Fruit fly (Drosophila melanogaster) whole organism, embryonic: ENCODE data around the gene CG2182.

Experiments
- Adf1 ChIP-seq: fragments of 200-800 bp; sonication (Bioruptor generic); IDR thresholded peaks from 2 replicates; pipeline ENCODE4 v1.3.6; 2022; ENCODE audit warnings: missing biosample characterization, missing genetic modification characterization
- Atf6 ChIP-seq: fragments of 200-800 bp; sonication (Bioruptor generic); IDR thresholded peaks from 2 replicates; pipeline ENCODE4 v1.3.6; 2022; ENCODE audit warnings: missing biosample characterization, missing genetic modification characterization
- CG10431 ChIP-seq: fragments of 200-800 bp; sonication (Bioruptor generic); optimal IDR thresholded peaks from 3 replicates; lab custom pipeline; 2018; ENCODE audit warnings: missing biosample characterization, mild to moderate bottlenecking, missing genetic modification characterization
- CG10565 ChIP-seq: fragments of 200-800 bp; sonication (Bioruptor generic); optimal IDR thresholded peaks from 3 replicates; lab custom pipeline; 2016; ENCODE audit warnings: missing biosample characterization, mild to moderate bottlenecking, missing genetic modification characterization
- CG12071 ChIP-seq: fragments of 200-800 bp; sonication (Bioruptor generic); optimal IDR thresholded peaks from 3 replicates; lab custom pipeline; 2018; ENCODE audit warnings: missing biosample characterization, mild to moderate bottlenecking, missing genetic modification characterization
- CG12942 ChIP-seq: fragments of 200-800 bp; sonication (Bioruptor generic); optimal IDR thresholded peaks from 3 replicates; lab custom pipeline; 2016; ENCODE audit warnings: missing biosample characterization, missing genetic modification characterization
- CG13296 ChIP-seq: fragments of 200-800 bp; sonication (Bioruptor generic); optimal IDR thresholded peaks from 3 replicates; lab custom pipeline; 2018; ENCODE audit warnings: missing biosample characterization, mild to moderate bottlenecking, missing genetic modification characterization
- CG13624 ChIP-seq: fragments of 200-800 bp; sonication (Bioruptor generic); optimal IDR thresholded peaks from 2 replicates; lab custom pipeline; 2016; ENCODE audit warnings: missing biosample characterization, missing genetic modification characterization
- CG15269 ChIP-seq: fragments of 200-800 bp; sonication (Bioruptor generic); optimal IDR thresholded peaks from 2 replicates; lab custom pipeline; 2018; ENCODE audit warnings: missing biosample characterization, mild to moderate bottlenecking, missing genetic modification characterization, moderate library complexity
- CG15514 ChIP-seq: fragments of 200-800 bp; sonication (Bioruptor generic); optimal IDR thresholded peaks from 3 replicates; lab custom pipeline; 2017; ENCODE audit warnings: missing biosample characterization, missing genetic modification characterization, mild to moderate bottlenecking, moderate library complexity, missing genetic modification reagents
- CG15601 ChIP-seq: fragments of 200-800 bp; sonication (Bioruptor generic); optimal IDR thresholded peaks from 3 replicates; lab custom pipeline; 2019; ENCODE audit warnings: missing biosample characterization, mild to moderate bottlenecking, missing genetic modification characterization, moderate library complexity
- CG16813 ChIP-seq: fragments of 200-800 bp; sonication (Bioruptor generic); IDR thresholded peaks from 3 replicates; pipeline ENCODE4 v1.3.6; 2022; ENCODE audit warnings: missing biosample characterization, missing genetic modification characterization; ENCODE audit not compliant: partially characterized antibody
- CG17186 ChIP-seq: fragments of 200-800 bp; sonication (Bioruptor generic); optimal IDR thresholded peaks from 3 replicates; lab custom pipeline; 2017; ENCODE audit warnings: missing biosample characterization, missing genetic modification reagents, missing genetic modification characterization
- CG17385 ChIP-seq: fragments of 200-800 bp; sonication (Bioruptor generic); optimal IDR thresholded peaks from 3 replicates; lab custom pipeline; 2018; ENCODE audit warnings: missing biosample characterization, mild to moderate bottlenecking, missing genetic modification characterization
- CG2116 ChIP-seq: fragments of 200-800 bp; sonication (Bioruptor generic); optimal IDR thresholded peaks from 3 replicates; lab custom pipeline; 2018; ENCODE audit warnings: missing biosample characterization, mild to moderate bottlenecking, missing genetic modification characterization
- CG3065 ChIP-seq: fragments of 200-800 bp; sonication (Bioruptor generic); optimal IDR thresholded peaks from 2 replicates; lab custom pipeline; 2016; ENCODE audit warnings: missing biosample characterization, missing genetic modification characterization
- CG3407 ChIP-seq: fragments of 200-800 bp; sonication (Bioruptor generic); optimal IDR thresholded peaks from 2 replicates; lab custom pipeline; 2018; ENCODE audit warnings: missing biosample characterization, mild to moderate bottlenecking, missing genetic modification characterization
- CG4360 ChIP-seq: fragments of 200-800 bp; sonication (Bioruptor generic); IDR thresholded peaks from 2 replicates; pipeline ENCODE4 v1.3.6; 2022; ENCODE audit warnings: missing biosample characterization, missing genetic modification characterization
- CG6854 ChIP-seq: fragments of 200-800 bp; sonication (Bioruptor generic); optimal IDR thresholded peaks from 3 replicates; lab custom pipeline; 2017; ENCODE audit warnings: missing biosample characterization, mild to moderate bottlenecking, missing genetic modification characterization
- CG8089 ChIP-seq: fragments of 200-800 bp; sonication (Bioruptor generic); optimal IDR thresholded peaks from 3 replicates; lab custom pipeline; 2016; ENCODE audit warnings: missing biosample characterization, missing genetic modification characterization
- CG9932 ChIP-seq: fragments of 200-800 bp; sonication (Bioruptor generic); IDR thresholded peaks from 2 replicates; pipeline ENCODE4 v1.3.6; 2022; ENCODE audit warnings: missing biosample characterization, missing genetic modification characterization
- CHES-1-like ChIP-seq: fragments of 200-800 bp; sonication (Bioruptor generic); optimal IDR thresholded peaks from 2 replicates; lab custom pipeline; 2016; ENCODE audit warnings: missing biosample characterization, missing genetic modification characterization
- Dip2 ChIP-seq: fragments of 200-800 bp; sonication (Bioruptor generic); IDR thresholded peaks from 2 replicates; pipeline ENCODE4 v1.3.6; 2022; ENCODE audit warnings: missing biosample characterization, missing genetic modification characterization
- Dip3 ChIP-seq: fragments of 200-800 bp; sonication (Bioruptor generic); optimal IDR thresholded peaks from 3 replicates; lab custom pipeline; 2016; ENCODE audit warnings: missing biosample characterization, missing genetic modification characterization
- Dref ChIP-seq: fragments of 200-800 bp; sonication (Bioruptor generic); IDR thresholded peaks from 2 replicates; pipeline ENCODE4 v1.3.6; 2022; ENCODE audit warnings: missing biosample characterization, missing genetic modification characterization
- Ets97D ChIP-seq: fragments of 200-800 bp; sonication (Bioruptor generic); optimal IDR thresholded peaks from 3 replicates; lab custom pipeline; 2016; ENCODE audit warnings: missing biosample characterization, missing genetic modification characterization
- Fer1 ChIP-seq: fragments of 200-800 bp; sonication (Bioruptor generic); optimal IDR thresholded peaks from 2 replicates; lab custom pipeline; 2017; ENCODE audit warnings: missing biosample characterization, mild to moderate bottlenecking, missing genetic modification characterization
- HHEX ChIP-seq: fragments of 200-800 bp; sonication (Bioruptor generic); optimal IDR thresholded peaks from 3 replicates; lab custom pipeline; 2017; ENCODE audit warnings: missing biosample characterization, mild to moderate bottlenecking, missing genetic modification characterization, missing genetic modification reagents
- HLH3B ChIP-seq: fragments of 200-800 bp; sonication (Bioruptor generic); IDR thresholded peaks from 2 replicates; pipeline ENCODE4 v1.3.6; 2022; ENCODE audit warnings: missing biosample characterization, missing genetic modification characterization
- MESR4 ChIP-seq: fragments of 200-800 bp; sonication (Bioruptor generic); optimal IDR thresholded peaks from 2 replicates; lab custom pipeline; 2018; ENCODE audit warnings: missing biosample characterization, mild to moderate bottlenecking, missing genetic modification characterization, moderate library complexity
- Meics ChIP-seq: fragments of 200-800 bp; sonication (Bioruptor generic); optimal IDR thresholded peaks from 2 replicates; lab custom pipeline; 2017; ENCODE audit warnings: missing biosample characterization, mild to moderate bottlenecking, missing genetic modification characterization
- Oli ChIP-seq: fragments of 200-800 bp; sonication (Bioruptor generic); optimal IDR thresholded peaks from 2 replicates; lab custom pipeline; 2018; ENCODE audit warnings: missing biosample characterization, mild to moderate bottlenecking, missing genetic modification characterization, moderate library complexity
- abd-A ChIP-seq: fragments of 200-800 bp; sonication (Bioruptor generic); optimal IDR thresholded peaks from 3 replicates; lab custom pipeline; 2019; ENCODE audit warnings: missing biosample characterization, mild to moderate bottlenecking, missing genetic modification characterization, moderate library complexity
- ara ChIP-seq: fragments of 200-800 bp; sonication (Bioruptor generic); IDR thresholded peaks from 2 replicates; pipeline ENCODE4 v1.3.6; 2022; ENCODE audit warnings: missing biosample characterization, missing genetic modification characterization
- bigmax ChIP-seq: fragments of 200-800 bp; sonication (Bioruptor generic); optimal IDR thresholded peaks from 2 replicates; lab custom pipeline; 2018; ENCODE audit warnings: missing biosample characterization, mild to moderate bottlenecking, missing genetic modification characterization
- caup ChIP-seq: fragments of 200-800 bp; sonication (Bioruptor generic); optimal IDR thresholded peaks from 3 replicates; lab custom pipeline; 2017; ENCODE audit warnings: missing biosample characterization, mild to moderate bottlenecking, missing genetic modification characterization, moderate library complexity; ENCODE audit not compliant: severe bottlenecking
- chinmo ChIP-seq: fragments of 200-800 bp; sonication (Bioruptor generic); IDR thresholded peaks from 4 replicates; pipeline ENCODE4 v1.3.6; 2022; ENCODE audit warnings: missing biosample characterization, missing genetic modification characterization; ENCODE audit not compliant: partially characterized antibody
- da ChIP-seq: fragments of 200-800 bp; sonication (Bioruptor generic); optimal IDR thresholded peaks from 2 replicates; lab custom pipeline; 2016; ENCODE audit warnings: missing biosample characterization, missing genetic modification characterization
- danr ChIP-seq: fragments of 200-800 bp; sonication (Bioruptor generic); IDR thresholded peaks from 2 replicates; pipeline ENCODE4 v1.3.6; 2022; ENCODE audit warnings: missing biosample characterization, missing genetic modification characterization
- lab ChIP-seq: fragments of 200-800 bp; sonication (Bioruptor generic); optimal IDR thresholded peaks from 3 replicates; lab custom pipeline; 2017; ENCODE audit warnings: missing biosample characterization, missing genetic modification characterization, mild to moderate bottlenecking, moderate library complexity, missing genetic modification reagents
- lov ChIP-seq, 2 experiments: fragments of 200-800 bp in 1 of 2; fragments of >200 bp in 1 of 2; sonication (Bioruptor generic) in 1 of 2; IDR thresholded peaks in 1 of 2; optimal IDR thresholded peaks in 1 of 2; 2 replicates in 1 of 2; 3 replicates in 1 of 2; pipeline versions ENCODE4 v1.3.6 to Lab custom; 2017 to 2022; ENCODE audit warnings: missing biosample characterization in 1 of 2, missing genetic modification characterization in 1 of 2
- mld ChIP-seq: fragments of 200-800 bp; sonication (Bioruptor generic); IDR thresholded peaks from 3 replicates; pipeline ENCODE4 v1.3.6; 2022; ENCODE audit warnings: missing biosample characterization, missing genetic modification characterization; ENCODE audit not compliant: partially characterized antibody
- onecut ChIP-seq: fragments of 200-800 bp; sonication (Bioruptor generic); IDR thresholded peaks from 2 replicates; pipeline ENCODE4 v1.3.6; 2022; ENCODE audit warnings: missing biosample characterization, missing genetic modification characterization
- pfk ChIP-seq: fragments of 200-800 bp; sonication (Bioruptor generic); optimal IDR thresholded peaks from 2 replicates; lab custom pipeline; 2018; ENCODE audit warnings: missing biosample characterization, mild to moderate bottlenecking, missing genetic modification characterization, moderate library complexity
- phol ChIP-seq: fragments of 200-800 bp; sonication (Bioruptor generic); optimal IDR thresholded peaks from 3 replicates; lab custom pipeline; 2018; ENCODE audit warnings: missing biosample characterization, mild to moderate bottlenecking, missing genetic modification characterization, moderate library complexity
- sens-2 ChIP-seq: fragments of 200-800 bp; sonication (Bioruptor generic); IDR thresholded peaks from 2 replicates; pipeline ENCODE4 v1.3.6; 2022; ENCODE audit warnings: missing biosample characterization, missing genetic modification characterization
- seq ChIP-seq: fragments of 200-800 bp; sonication (Bioruptor generic); IDR thresholded peaks from 2 replicates; pipeline ENCODE4 v1.3.6; 2022; ENCODE audit warnings: missing biosample characterization, missing genetic modification characterization
- sim ChIP-seq: fragments of 200-800 bp; sonication (Bioruptor generic); IDR thresholded peaks from 2 replicates; pipeline ENCODE4 v1.3.6; 2022; ENCODE audit warnings: missing biosample characterization, missing genetic modification characterization
- sqz ChIP-seq: fragments of 200-800 bp; sonication (Bioruptor generic); optimal IDR thresholded peaks from 3 replicates; lab custom pipeline; 2018; ENCODE audit warnings: missing biosample characterization, mild to moderate bottlenecking, missing genetic modification characterization
- trh ChIP-seq: fragments of 200-800 bp; sonication (Bioruptor generic); optimal IDR thresholded peaks from 2 replicates; lab custom pipeline; 2016; ENCODE audit warnings: missing biosample characterization, missing genetic modification characterization

CG2182 gene

dm6 chr3R:5696384-5696783, 36.7 kb upstream of the CG2182 start (continued):
- TF ChIP-seq CG17385 (GFP tag; lab: Kevin White, UChicago) (peak; percentile 3), chinmo (GFP tag; lab: Robert Waterston, UW) (0 out of 4 replicates have a peak, but pooled peaks have one; percentile 19), CG15601 (no peak), CG4360 (GFP tag; lab: Robert Waterston, UW) (0 out of 2 replicates have a peak, but pooled peaks have one; percentile 20), da (GFP tag; lab: Kevin White, UChicago) (no peak), CG3065 (GFP tag; lab: Kevin White, UChicago) (no peak), pfk (peak; percentile 22), lab (GFP tag; lab: Kevin White, UChicago) (peak; percentile 71), CG13624 (no peak), sim (GFP tag; lab: Robert Waterston, UW) (no peak), abd-A (peak; percentile 61), CG13296 (GFP tag; lab: Kevin White, UChicago) (peak; percentile 60), Oli (no peak), CG2116 (GFP tag; lab: Kevin White, UChicago) (no peak), Dip2 (GFP tag; lab: Robert Waterston, UW) (no peak), HLH3B (GFP tag; lab: Robert Waterston, UW) (no peak), CG12071 (GFP tag; lab: Kevin White, UChicago) (peak; percentile 12), CG9932 (GFP tag; lab: Robert Waterston, UW) (no peak), HHEX (peak; percentile 25), CG12942 (no peak), CG15269 (tag; lab: Kevin White, UChicago) (no peak), phol (tag; lab: Kevin White, UChicago) (peak; percentile 62), Dref (GFP tag; lab: Robert Waterston, UW) (no peak), Fer1 (GFP tag; lab: Kevin White, UChicago) (peak; percentile 75), CG10565 (GFP tag; lab: Kevin White, UChicago) (no peak), CG17186 (GFP tag; lab: Kevin White, UChicago) (no peak), CG3407 (GFP tag; lab: Kevin White, UChicago) (no peak), Atf6 (GFP tag; lab: Robert Waterston, UW) (no peak), Adf1 (GFP tag; lab: Robert Waterston, UW) (no peak), Ets97D (GFP tag; lab: Kevin White, UChicago) (peak; percentile 65), caup (GFP tag; lab: Kevin White, UChicago) (peak; percentile 37), ara (GFP tag; lab: Robert Waterston, UW) (0 out of 2 replicates have a peak, but pooled peaks have one; percentile 43), trh (GFP tag; lab: Kevin White, UChicago) (no peak), seq (GFP tag; lab: Robert Waterston, UW) (no peak), lov (optimal IDR thresholded peaks at IDR 0.05; lab: Kevin White, UChicago) (no peak), lov (GFP tag; IDR thresholded peaks at IDR 0.05; lab: Robert Waterston, UW) (0 out of 3 replicates have a peak, but pooled peaks have one; percentile 41), MESR4 (no peak), CHES-1-like (GFP tag; lab: Kevin White, UChicago) (no peak), CG8089 (GFP tag; lab: Kevin White, UChicago) (no peak), sqz (no peak), onecut (GFP tag; lab: Robert Waterston, UW) (0 out of 2 replicates have a peak, but pooled peaks have one; percentile 12), bigmax (GFP tag; lab: Kevin White, UChicago) (no peak), CG6854 (GFP tag; lab: Kevin White, UChicago) (no peak), CG15514 (GFP tag; lab: Kevin White, UChicago) (peak; percentile 24), CG16813 (GFP tag; lab: Robert Waterston, UW) (no peak), CG10431 (GFP tag; lab: Kevin White, UChicago) (no peak), mld (no peak), danr (GFP tag; lab: Robert Waterston, UW) (no peak), sens-2 (GFP tag; lab: Robert Waterston, UW) (no peak), Dip3 (GFP tag; lab: Kevin White, UChicago) (no peak), Meics (GFP tag; lab: Kevin White, UChicago) (peak; percentile 6)
